Worm (Caenorhabditis elegans): ENCODE results near the gene hda-6.

Gene hda-6

ce11 chrIV:5364135-5364609 lies at the start of gene hda-6, which contains the start of gene F41H10.4:
Gene hda-6 (minus strand): TSS chrIV:5364306.
Gene F41H10.4 (plus strand): TSS chrIV:5364559.
- no peak for TF ChIP-seq unc-42 (tag; optimal IDR thresholded peaks at IDR 0.05)
- peak; percentile 51 for TF ChIP-seq ets-4 (tag; optimal IDR thresholded peaks at IDR 0.05)
- TF ChIP-seq nhr-232 (tag; optimal IDR thresholded peaks at IDR 0.05) = no peak
- no peak for TF ChIP-seq npax-4 (tag; optimal IDR thresholded peaks at IDR 0.05)
- TF ChIP-seq C08G9.2 (tag; optimal IDR thresholded peaks at IDR 0.05) = peak; percentile 88
- TF ChIP-seq hlh-15 (tag; optimal IDR thresholded peaks at IDR 0.05) = no peak
- peak; percentile 23 for TF ChIP-seq zip-5 (tag; optimal IDR thresholded peaks at IDR 0.05)
- TF ChIP-seq fkh-10 (GFP tag; optimal IDR thresholded peaks at IDR 0.05) = no peak
- peak; percentile 54 for TF ChIP-seq tbx-7 (tag; optimal IDR thresholded peaks at IDR 0.05)
- TF ChIP-seq hlh-8 (tag; optimal IDR thresholded peaks at IDR 0.05) = peak; percentile 36
- TF ChIP-seq hlh-30 (tag; optimal IDR thresholded peaks at IDR 0.05; ENCODE audit: insufficient read depth) = peak; percentile 82
- TF ChIP-seq dmd-4 (tag; optimal IDR thresholded peaks at IDR 0.05; ENCODE audit: borderline replicate concordance) = no peak
- TF ChIP-seq nfya-1 (tag; optimal IDR thresholded peaks at IDR 0.05) = peak; percentile 33
- TF ChIP-seq elt-2 (tag; optimal IDR thresholded peaks at IDR 0.05) = peak; percentile 37
- TF ChIP-seq unc-86 (tag; optimal IDR thresholded peaks at IDR 0.05) = no peak
- peak; percentile 24 for TF ChIP-seq ref-2 (tag; optimal IDR thresholded peaks at IDR 0.05)
- peak; percentile 90 for TF ChIP-seq ceh-31 (tag; optimal IDR thresholded peaks at IDR 0.05)
- peak; percentile 69 for TF ChIP-seq ceh-2 (tag; optimal IDR thresholded peaks at IDR 0.05)
- peak; percentile 73 for TF ChIP-seq tbx-2 (tag; optimal IDR thresholded peaks at IDR 0.05)
- TF ChIP-seq pax-1 (tag; optimal IDR thresholded peaks at IDR 0.05) = peak; percentile 65
- TF ChIP-seq rnt-1 (tag; optimal IDR thresholded peaks at IDR 0.05) = peak; percentile 49

ce11 chrIV:5411641-5412337 lies 47.7 kb upstream of the hda-6 start, which contains the start of gene ZK616.8:
Gene ZK616.8 (minus strand): TSS chrIV:5412193.
- TF ChIP-seq ama-1 (optimal IDR thresholded peaks at IDR 0.05) (no peak), syd-9 (tag; optimal IDR thresholded peaks at IDR 0.05) (no peak), che-1 (tag; optimal IDR thresholded peaks at IDR 0.05) (no peak), tbx-2 (tag; optimal IDR thresholded peaks at IDR 0.05) (no peak), npax-4 (tag; optimal IDR thresholded peaks at IDR 0.05) (no peak), pat-9 (tag; optimal IDR thresholded peaks at IDR 0.05) (no peak), ceh-9 (tag; optimal IDR thresholded peaks at IDR 0.05) (no peak), C38D4.7 (GFP tag; optimal IDR thresholded peaks at IDR 0.05) (no peak), ahr-1 (tag; optimal IDR thresholded peaks at IDR 0.05) (no peak), nfya-1 (tag; optimal IDR thresholded peaks at IDR 0.05) (no peak), pros-1 (tag; optimal IDR thresholded peaks at IDR 0.05) (no peak), pha-4 (tag; optimal IDR thresholded peaks at IDR 0.05) (no peak), T23F11.4 (GFP tag; optimal IDR thresholded peaks at IDR 0.05) (no peak), odd-2 (tag; optimal IDR thresholded peaks at IDR 0.05) (no peak), fkh-6 (tag; optimal IDR thresholded peaks at IDR 0.05) (no peak), hlh-13 (GFP tag; optimal IDR thresholded peaks at IDR 0.05) (no peak), ceh-30 (tag; optimal IDR thresholded peaks at IDR 0.05) (no peak), Y22D7AL.16 (tag; optimal IDR thresholded peaks at IDR 0.05) (no peak), unc-3 (GFP tag; conservative IDR thresholded peaks at IDR 0.05) (no peak), unc-3 (tag; optimal IDR thresholded peaks at IDR 0.05) (no peak), pax-1 (tag; optimal IDR thresholded peaks at IDR 0.05) (no peak)

ce11 chrIV:5411120-5411519 lies 47.0 kb upstream of the hda-6 start, which contains the start of gene ZK616.65:
Gene ZK616.65 (minus strand): TSS chrIV:5411220.
- no peak for TF ChIP-seq ceh-9 (tag; optimal IDR thresholded peaks at IDR 0.05)

Data from whole organism, late embryonic.